Worm (Caenorhabditis elegans) whole organism, early embryonic: ENCODE results near the gene popl-7.

Experiments used
- F13C5.2 ChIP-seq: sonication (generic microtip); optimal IDR thresholded peaks from 2 replicates; lab custom pipeline; 2017; ENCODE audit warnings: mild to moderate bottlenecking, missing genetic modification characterization, inconsistent platforms, missing compliant biosample characterization
- aly-1 ChIP-seq: sonication (generic microtip); optimal IDR thresholded peaks from 2 replicates; lab custom pipeline; 2016; ENCODE audit warnings: missing genetic modification characterization, missing compliant biosample characterization
- ama-1 ChIP-seq: fragments of 150-350 bp; optimal IDR thresholded peaks from 2 replicates; lab custom pipeline; 2014
- flt-1 ChIP-seq: fragments of 200-800 bp; sonication (Bioruptor generic); IDR thresholded peaks from 2 replicates; pipeline ENCODE4 v1.3.6; 2022; ENCODE audit warnings: missing genetic modification characterization, missing compliant biosample characterization
- hmbx-1 ChIP-seq: sonication (generic microtip); optimal IDR thresholded peaks from 2 replicates; lab custom pipeline; 2016; ENCODE audit warnings: mild to moderate bottlenecking, missing genetic modification characterization, missing compliant biosample characterization
- tbx-11 ChIP-seq: fragments of 200-800 bp; sonication (Bioruptor generic); IDR thresholded peaks from 2 replicates; pipeline ENCODE4 v1.3.6; 2022; ENCODE audit warnings: missing genetic modification characterization, missing compliant biosample characterization
- tbx-37 ChIP-seq: fragments of 200-800 bp; sonication (Bioruptor generic); conservative IDR thresholded peaks from 2 replicates; pipeline ENCODE4 v1.3.6; 2022; ENCODE audit warnings: missing genetic modification reagents, missing genetic modification characterization, missing compliant biosample characterization
- tra-4 ChIP-seq: sonication (generic microtip); optimal IDR thresholded peaks from 2 replicates; lab custom pipeline; 2017; ENCODE audit warnings: missing genetic modification characterization, missing compliant biosample characterization

DNA sequence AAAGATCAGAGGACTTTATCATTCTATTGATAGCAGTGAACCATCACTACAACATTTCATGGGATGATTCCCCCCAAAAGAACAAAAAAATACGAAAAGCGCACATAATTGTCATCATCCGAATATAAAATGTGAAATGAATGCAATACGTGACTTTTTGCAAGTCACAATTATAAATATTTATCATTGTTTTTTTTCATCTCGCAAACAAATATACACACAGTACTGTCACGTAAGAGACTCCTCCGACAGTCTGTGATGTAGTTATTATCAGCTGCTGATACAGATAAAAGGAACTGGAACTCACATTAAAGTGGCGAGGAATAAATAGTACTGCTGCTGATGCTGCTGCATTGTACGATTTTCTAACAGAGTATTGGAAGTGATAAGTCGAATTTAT is 25.9 kb downstream of the popl-7 start:
- TF ChIP-seq aly-1 (no peak), tra-4 (tag; lab: Kevin White, UChicago) (no peak), hmbx-1 (no peak), flt-1 (GFP tag; lab: Robert Waterston, UW) (no peak), tbx-11 (GFP tag; lab: Robert Waterston, UW) (no peak), ama-1 (lab: Kevin White, UChicago) (no peak), F13C5.2 (tag; lab: Kevin White, UChicago) (no peak), tbx-37 (GFP tag; lab: Robert Waterston, UW) (no peak)
